Worm (Caenorhabditis elegans) whole organism, young adult: ENCODE measurements around the gene jnk-1.

Experiments
- F37B4.10 ChIP-seq: fragments of 200-800 bp; sonication (Bioruptor generic); IDR thresholded peaks from 2 replicates; pipeline ENCODE4 v1.3.6; 2022; ENCODE audit warnings: missing genetic modification characterization, missing compliant biosample characterization
- F39B2.1 ChIP-seq: fragments of 200-800 bp; sonication (Bioruptor generic); IDR thresholded peaks from 2 replicates; pipeline ENCODE4 v1.3.6; 2022; ENCODE audit warnings: missing genetic modification reagents, missing genetic modification characterization, missing compliant biosample characterization
- F49E8.2 ChIP-seq: sonication (generic microtip); optimal IDR thresholded peaks from 3 replicates; lab custom pipeline; 2017; ENCODE audit warnings: missing genetic modification characterization, mild to moderate bottlenecking, missing compliant biosample characterization, antibody characterized with exemption, moderate library complexity; ENCODE audit not compliant: insufficient read depth
- F52B5.7 ChIP-seq: sonication (generic microtip); optimal IDR thresholded peaks from 2 replicates; lab custom pipeline; 2016; ENCODE audit warnings: mild to moderate bottlenecking, missing genetic modification characterization, missing compliant biosample characterization
- Y56A3A.18 ChIP-seq: fragments of 200-800 bp; sonication (Bioruptor generic); IDR thresholded peaks from 2 replicates; pipeline ENCODE4 v1.3.6; 2022; ENCODE audit warnings: missing genetic modification reagents, missing genetic modification characterization, missing compliant biosample characterization
- akir-1 ChIP-seq: fragments of 200-800 bp; sonication (Bioruptor generic); optimal IDR thresholded peaks from 2 replicates; lab custom pipeline; 2018; ENCODE audit warnings: mild to moderate bottlenecking, missing genetic modification characterization, moderate library complexity, missing compliant biosample characterization
- attf-6 ChIP-seq: fragments of 200-800 bp; sonication (Bioruptor generic); IDR thresholded peaks from 2 replicates; pipeline ENCODE4 v1.3.6; 2022; ENCODE audit warnings: missing genetic modification reagents, missing genetic modification characterization, missing compliant biosample characterization
- ccch-3 ChIP-seq: fragments of 200-800 bp; sonication (Bioruptor generic); optimal IDR thresholded peaks from 2 replicates; lab custom pipeline; 2018; ENCODE audit warnings: mild to moderate bottlenecking, missing genetic modification characterization, missing compliant biosample characterization
- ceh-91 ChIP-seq: fragments of 200-800 bp; sonication (Bioruptor generic); IDR thresholded peaks from 2 replicates; pipeline ENCODE4 v1.3.6; 2022; ENCODE audit warnings: missing genetic modification reagents, missing genetic modification characterization, missing compliant biosample characterization
- ekl-4 ChIP-seq: fragments of 200-800 bp; sonication (Bioruptor generic); IDR thresholded peaks from 2 replicates; pipeline ENCODE4 v1.3.6; 2022; ENCODE audit warnings: missing genetic modification reagents, missing genetic modification characterization, missing compliant biosample characterization
- madf-10 ChIP-seq: sonication (generic microtip); optimal IDR thresholded peaks from 2 replicates; lab custom pipeline; 2016; ENCODE audit warnings: mild to moderate bottlenecking, missing genetic modification characterization, missing compliant biosample characterization
- snpc-3.4 ChIP-seq: sonication (generic microtip); optimal IDR thresholded peaks from 2 replicates; lab custom pipeline; 2017; ENCODE audit warnings: missing genetic modification characterization, mild to moderate bottlenecking, missing compliant biosample characterization, antibody characterized with exemption, moderate library complexity, missing genotype, missing genetic modification reagents
- unc-62 ChIP-seq: fragments of 150-350 bp; optimal IDR thresholded peaks from 2 replicates; lab custom pipeline; 2014; ENCODE audit warnings: missing biosample characterization, missing genetic modification reagents, missing genetic modification characterization
- ztf-22 ChIP-seq: fragments of 200-800 bp; sonication (Bioruptor generic); optimal IDR thresholded peaks from 2 replicates; lab custom pipeline; 2018; ENCODE audit warnings: mild to moderate bottlenecking, missing genetic modification characterization, moderate library complexity, missing compliant biosample characterization

- TF ChIP-seq attf-6 (peak; percentile 84), F49E8.2 (tag; lab: Kevin White, UChicago) (peak; percentile 82), snpc-3.4 (peak; percentile 37), ccch-3 (GFP tag; lab: Kevin White, UChicago) (no peak), F37B4.10 (GFP tag; lab: Robert Waterston, UW) (no peak), Y56A3A.18 (peak; percentile 86; the same call in 1 of the 2 replicates), akir-1 (GFP tag; lab: Kevin White, UChicago) (no peak), unc-62 (no peak), ekl-4 (GFP tag; lab: Robert Waterston, UW) (peak; percentile 84), ceh-91 (GFP tag; lab: Robert Waterston, UW) (no peak), madf-10 (tag; lab: Kevin White, UChicago) (no peak), F39B2.1 (peak; percentile 67; the same call in 1 of the 2 replicates), F52B5.7 (no peak), ztf-22 (GFP tag; lab: Kevin White, UChicago) (no peak)
These were observed 16.9 kb downstream of the jnk-1 start for ce11 chrIV:6974162-6974938.
